Worm (Caenorhabditis elegans) whole organism, young adult: ENCODE results near the gene sid-5.

Experiments used
- F33H1.4 ChIP-seq: fragments of 200-800 bp; sonication (Bioruptor generic); IDR thresholded peaks from 2 replicates; pipeline ENCODE4 v1.3.6; 2022; ENCODE audit warnings: missing genetic modification reagents, missing genetic modification characterization, missing compliant biosample characterization
- F39B2.1 ChIP-seq: fragments of 200-800 bp; sonication (Bioruptor generic); IDR thresholded peaks from 2 replicates; pipeline ENCODE4 v1.3.6; 2022; ENCODE audit warnings: missing genetic modification reagents, missing genetic modification characterization, missing compliant biosample characterization
- bed-2 ChIP-seq: fragments of 200-800 bp; sonication (Bioruptor generic); IDR thresholded peaks from 2 replicates; pipeline ENCODE4 v1.3.6; 2022; ENCODE audit warnings: missing genetic modification reagents, missing genetic modification characterization, missing compliant biosample characterization
- efl-1 ChIP-seq: fragments of 150-350 bp; optimal IDR thresholded peaks from 2 replicates; lab custom pipeline; 2014; ENCODE audit warnings: missing biosample characterization, missing genetic modification reagents, missing genetic modification characterization
- nfya-1 ChIP-seq: sonication (generic microtip); optimal IDR thresholded peaks from 2 replicates; lab custom pipeline; 2017; ENCODE audit warnings: antibody characterized with exemption, missing compliant biosample characterization, missing genetic modification characterization, borderline replicate concordance; ENCODE audit not compliant: insufficient read depth
- pha-4 ChIP-seq: fragments of 150-350 bp; sonication (generic microtip); optimal IDR thresholded peaks from 2 replicates; lab custom pipeline; 2014; ENCODE audit warnings: missing biosample characterization, missing genetic modification reagents, missing genetic modification characterization
- sdz-38 ChIP-seq: sonication (generic microtip); optimal IDR thresholded peaks from 2 replicates; lab custom pipeline; 2016; ENCODE audit warnings: missing genotype, missing genetic modification characterization, missing compliant biosample characterization
- snpc-4 ChIP-seq, 5 experiments: fragments of 150-350 bp in 1 of 5; sonication (generic microtip) in 4 of 5; optimal IDR thresholded peaks; 2 replicates each; lab custom pipeline; 2014 to 2018; ENCODE audit warnings: missing genetic modification characterization in 5 of 5, missing biosample characterization in 3 of 5, antibody characterized with exemption in 2 of 5, mild to moderate bottlenecking in 2 of 5, missing compliant biosample characterization in 2 of 5, missing genotype in 2 of 5, moderate library complexity in 2 of 5, missing genetic modification reagents in 1 of 5
- tbx-9 ChIP-seq: sonication (generic microtip); optimal IDR thresholded peaks from 2 replicates; lab custom pipeline; 2016; ENCODE audit warnings: borderline replicate concordance, missing genetic modification characterization, inconsistent platforms, missing compliant biosample characterization
- unc-62 ChIP-seq: fragments of 150-350 bp; optimal IDR thresholded peaks from 2 replicates; lab custom pipeline; 2014; ENCODE audit warnings: missing biosample characterization, missing genetic modification reagents, missing genetic modification characterization

DNA sequence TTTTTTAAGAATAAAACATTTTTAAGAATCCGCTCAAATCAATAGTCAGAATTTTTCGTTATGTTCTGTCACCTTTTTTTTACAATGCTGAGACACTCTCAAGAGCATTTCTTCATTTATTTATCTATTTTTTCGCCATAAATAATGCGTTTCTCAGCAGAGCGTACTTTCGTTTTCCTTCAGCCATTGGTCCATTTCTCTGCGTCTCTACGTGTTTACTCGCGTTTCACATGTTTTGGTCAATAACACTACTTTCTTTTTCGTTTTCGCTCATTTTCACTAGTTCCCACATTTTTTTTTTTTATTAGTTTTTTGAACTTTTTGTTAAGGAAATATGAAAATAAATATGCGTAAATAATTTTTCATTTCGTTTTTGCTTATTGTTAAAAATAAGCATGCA lies 29.9 kb downstream of the sid-5 start:
- no peak for TF ChIP-seq snpc-4 (GFP tag; optimal IDR thresholded peaks at IDR 0.05; lab: Kevin White, UChicago)
- TF ChIP-seq snpc-4 (tag; optimal IDR thresholded peaks at IDR 0.05; lab: Kevin White, UChicago): no peak
- no peak for TF ChIP-seq tbx-9 (tag; lab: Kevin White, UChicago)
- TF ChIP-seq unc-62 (GFP tag; lab: Kevin White, UChicago): no peak
- no peak for TF ChIP-seq efl-1
- no peak for TF ChIP-seq nfya-1 (tag; lab: Kevin White, UChicago)
- TF ChIP-seq F39B2.1 (GFP tag; lab: Robert Waterston, UW): no peak
- TF ChIP-seq bed-2 (GFP tag; lab: Robert Waterston, UW): no peak
- TF ChIP-seq F33H1.4 (GFP tag; lab: Robert Waterston, UW): no peak
- TF ChIP-seq pha-4 (tag; lab: Kevin White, UChicago): no peak
- no peak for TF ChIP-seq sdz-38 (tag; lab: Kevin White, UChicago)
